Fruit fly (Drosophila melanogaster) whole organism, prepupa: ENCODE data around the gene CSN6.

Source experiments
- CG8119 ChIP-seq: fragments of 200-800 bp; sonication (Bioruptor generic); IDR thresholded peaks from 3 replicates; pipeline ENCODE4 v1.3.6; 2022; ENCODE audit warnings: missing biosample characterization, missing genetic modification characterization
- Hr39 ChIP-seq: fragments of 200-800 bp; sonication (Bioruptor generic); optimal IDR thresholded peaks from 2 replicates; lab custom pipeline; 2016; ENCODE audit warnings: missing biosample characterization, missing genetic modification characterization
- dac ChIP-seq: fragments of 200-800 bp; sonication (Bioruptor generic); optimal IDR thresholded peaks from 2 replicates; lab custom pipeline; 2017; ENCODE audit warnings: missing biosample characterization, mild to moderate bottlenecking, missing genetic modification characterization
- esn ChIP-seq: fragments of 200-800 bp; sonication (Bioruptor generic); optimal IDR thresholded peaks from 2 replicates; lab custom pipeline; 2016; ENCODE audit warnings: missing biosample characterization, mild to moderate bottlenecking, missing genetic modification characterization, moderate library complexity
- svp ChIP-seq: fragments of 200-800 bp; sonication (Bioruptor generic); peaks from one replicate; lab custom pipeline; 2016; ENCODE audit warnings: missing biosample characterization, missing genetic modification characterization

dm6 chr3R:22564076-22564475, 16.5 kb upstream of the CSN6 start:
- TF ChIP-seq dac (GFP tag; lab: Kevin White, UChicago) (no peak), Hr39 (GFP tag; lab: Kevin White, UChicago) (no peak), CG8119 (no peak), esn (GFP tag; lab: Kevin White, UChicago) (no peak), svp (GFP tag; lab: Kevin White, UChicago) (no peak)
